Fruit fly (Drosophila melanogaster) whole organism, wandering third instar larva: ENCODE measurements around the gene rdx.

ENCODE experiments used
- Dfd ChIP-seq: fragments of >200 bp; optimal IDR thresholded peaks from 2 replicates; lab custom pipeline; 2017; ENCODE audit warnings: missing biosample characterization, missing genetic modification characterization
- Hr78 ChIP-seq: fragments of >200 bp; optimal IDR thresholded peaks from 2 replicates; lab custom pipeline; 2017; ENCODE audit warnings: missing biosample characterization, missing genetic modification characterization
- Jra ChIP-seq: sonication (Bioruptor generic); optimal IDR thresholded peaks from 2 replicates; lab custom pipeline; 2016; ENCODE audit warnings: missing biosample characterization, missing genetic modification characterization
- Sp1 ChIP-seq: fragments of 200-800 bp; sonication (Bioruptor generic); optimal IDR thresholded peaks from 3 replicates; lab custom pipeline; 2019; ENCODE audit warnings: missing biosample characterization, mild to moderate bottlenecking, missing genetic modification characterization, moderate library complexity
- Vsx2 ChIP-seq: fragments of 200-300, 225-300 bp; sonication (Bioruptor generic); optimal IDR thresholded peaks from 2 replicates; lab custom pipeline; 2018; ENCODE audit warnings: missing biosample characterization, missing genetic modification characterization; ENCODE audit not compliant: partially characterized antibody
- dl ChIP-seq, 2 experiments: fragments of 175-275, 200-275 bp in 1 of 2; fragments of 200-275 bp in 1 of 2; sonication (Bioruptor generic); optimal IDR thresholded peaks; lab custom pipeline; 2018; ENCODE audit warnings: mild to moderate bottlenecking in 2 of 2, missing biosample characterization in 2 of 2, missing genetic modification characterization in 2 of 2, moderate library complexity in 2 of 2; ENCODE audit not compliant: partially characterized antibody in 2 of 2, insufficient read depth in 1 of 2
- jim ChIP-seq: fragments of 175-275, 200-325 bp; sonication (Bioruptor generic); optimal IDR thresholded peaks from 2 replicates; lab custom pipeline; 2016; ENCODE audit warnings: missing biosample characterization, mild to moderate bottlenecking, missing genetic modification characterization
- lola ChIP-seq: fragments of >200 bp; optimal IDR thresholded peaks from 2 replicates; lab custom pipeline; 2017; ENCODE audit warnings: missing biosample characterization, missing genetic modification characterization
- usp ChIP-seq: fragments of >200 bp; optimal IDR thresholded peaks from 2 replicates; lab custom pipeline; 2017; ENCODE audit warnings: missing biosample characterization, missing genetic modification characterization

DNA sequence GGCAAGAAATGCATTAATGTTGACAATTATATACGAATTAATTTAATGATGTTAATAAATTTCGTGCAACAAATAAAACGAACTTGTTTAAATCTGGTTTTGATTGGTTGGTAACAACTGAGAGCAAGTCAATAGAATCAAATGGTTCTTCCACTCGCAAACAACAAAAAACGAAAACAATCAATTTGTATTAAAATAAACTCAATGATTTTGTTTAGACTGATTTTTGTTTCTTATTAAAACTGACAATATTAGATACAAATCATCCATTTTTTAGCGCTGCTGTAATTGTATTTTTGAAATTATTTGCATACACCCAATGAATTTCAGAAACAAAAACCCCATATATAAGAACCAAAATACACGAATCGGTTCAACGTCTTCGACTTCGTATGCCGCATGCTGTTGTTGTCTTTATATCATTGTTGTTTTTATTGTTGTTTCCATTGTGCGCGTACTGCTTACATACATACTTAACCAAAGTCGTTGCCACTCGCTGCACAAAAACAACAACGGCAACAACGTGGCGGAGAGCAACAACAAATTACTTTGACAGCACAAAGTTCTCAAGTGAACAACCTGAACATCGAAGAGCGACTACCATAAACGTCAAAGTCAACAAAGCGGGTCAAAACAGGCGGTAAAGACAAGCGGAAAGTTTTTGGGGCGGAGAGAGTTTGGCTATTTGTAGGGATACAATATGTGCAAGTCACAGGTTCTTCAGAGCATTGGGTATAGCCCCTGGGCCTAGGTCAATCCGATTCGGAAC is 4.7 kb downstream of the rdx start:
- TF ChIP-seq dl (GFP tag; optimal IDR thresholded peaks at IDR 0.05; lab: Kevin White, UChicago; ENCODE audit: insufficient read depth in 1 of 2, partially characterized antibody in 2 of 2) (no peak), Dfd (GFP tag; lab: Kevin White, UChicago) (no peak), usp (GFP tag; lab: Kevin White, UChicago) (no peak), Sp1 (GFP tag; lab: Kevin White, UChicago) (peak; percentile 12), Jra (no peak), Hr78 (GFP tag; lab: Kevin White, UChicago) (no peak), lola (GFP tag; lab: Kevin White, UChicago) (no peak), jim (GFP tag; lab: Kevin White, UChicago) (no peak), Vsx2 (GFP tag; lab: Kevin White, UChicago) (no peak)
